Fruit fly (Drosophila melanogaster) whole organism, embryonic: ENCODE measurements around the gene fz.

Source experiments
- CG10267 ChIP-seq: fragments of 200-800 bp; sonication (Bioruptor generic); optimal IDR thresholded peaks from 2 replicates; lab custom pipeline; 2018; ENCODE audit warnings: missing biosample characterization, mild to moderate bottlenecking, missing genetic modification characterization, moderate library complexity
- CG10274 ChIP-seq: fragments of 200-800 bp; sonication (Bioruptor generic); optimal IDR thresholded peaks from 3 replicates; lab custom pipeline; 2017; ENCODE audit warnings: missing biosample characterization, mild to moderate bottlenecking, missing genetic modification characterization
- CG11093 ChIP-seq: fragments of 200-800 bp; sonication (Bioruptor generic); IDR thresholded peaks from 3 replicates; pipeline ENCODE4 v1.3.6; 2022; ENCODE audit warnings: missing biosample characterization, missing genetic modification characterization
- CG13624 ChIP-seq: fragments of 200-800 bp; sonication (Bioruptor generic); optimal IDR thresholded peaks from 2 replicates; lab custom pipeline; 2016; ENCODE audit warnings: missing biosample characterization, missing genetic modification characterization
- CG13775 ChIP-seq: fragments of 200-800 bp; sonication (Bioruptor generic); optimal IDR thresholded peaks from 3 replicates; lab custom pipeline; 2017; ENCODE audit warnings: missing biosample characterization, mild to moderate bottlenecking, missing genetic modification characterization
- CG1792 ChIP-seq: fragments of 200-800 bp; sonication (Bioruptor generic); optimal IDR thresholded peaks from 2 replicates; lab custom pipeline; 2016; ENCODE audit warnings: missing biosample characterization, missing genetic modification characterization
- CG18262 ChIP-seq: fragments of 200-800 bp; optimal IDR thresholded peaks from 3 replicates; lab custom pipeline; 2019; ENCODE audit warnings: missing biosample characterization, mild to moderate bottlenecking, missing genetic modification characterization, moderate library complexity
- CG18476 ChIP-seq: fragments of 200-800 bp; sonication (Bioruptor generic); optimal IDR thresholded peaks from 2 replicates; lab custom pipeline; 2016; ENCODE audit warnings: missing biosample characterization, mild to moderate bottlenecking, missing genetic modification characterization
- CG30403 ChIP-seq: fragments of 200-800 bp; sonication (Bioruptor generic); optimal IDR thresholded peaks from 3 replicates; lab custom pipeline; 2016; ENCODE audit warnings: missing biosample characterization, missing genetic modification characterization
- CG32772 ChIP-seq: fragments of 200-800 bp; sonication (Bioruptor generic); IDR thresholded peaks from 2 replicates; pipeline ENCODE4 v1.3.6; 2022; ENCODE audit warnings: missing biosample characterization, missing genetic modification characterization
- CG3281 ChIP-seq: fragments of 200-800 bp; sonication (Bioruptor generic); optimal IDR thresholded peaks from 3 replicates; lab custom pipeline; 2017; ENCODE audit warnings: missing biosample characterization, mild to moderate bottlenecking, missing genetic modification characterization
- CG33557 ChIP-seq: fragments of 200-800 bp; sonication (Bioruptor generic); optimal IDR thresholded peaks from 2 replicates; lab custom pipeline; 2019; ENCODE audit warnings: missing biosample characterization, mild to moderate bottlenecking, missing genetic modification characterization, moderate library complexity
- CG34376 ChIP-seq: fragments of 200-800 bp; sonication (Bioruptor generic); optimal IDR thresholded peaks from 2 replicates; lab custom pipeline; 2018; ENCODE audit warnings: missing biosample characterization, mild to moderate bottlenecking, missing genetic modification characterization
- CG4707 ChIP-seq: fragments of 200-800 bp; sonication (Bioruptor generic); optimal IDR thresholded peaks from 2 replicates; lab custom pipeline; 2018; ENCODE audit warnings: missing biosample characterization, mild to moderate bottlenecking, missing genetic modification characterization, moderate library complexity
- CG6654 ChIP-seq: fragments of 200-800 bp; sonication (Bioruptor generic); optimal IDR thresholded peaks from 2 replicates; lab custom pipeline; 2017; ENCODE audit warnings: missing biosample characterization, mild to moderate bottlenecking, missing genetic modification characterization
- CG6854 ChIP-seq: fragments of 200-800 bp; sonication (Bioruptor generic); optimal IDR thresholded peaks from 3 replicates; lab custom pipeline; 2017; ENCODE audit warnings: missing biosample characterization, mild to moderate bottlenecking, missing genetic modification characterization
- CG7745 ChIP-seq: fragments of 200-800 bp; sonication (Bioruptor generic); optimal IDR thresholded peaks from 2 replicates; lab custom pipeline; 2018; ENCODE audit warnings: missing biosample characterization, mild to moderate bottlenecking, missing genetic modification characterization, moderate library complexity
- CG8388 ChIP-seq: fragments of 200-800 bp; sonication (Bioruptor generic); optimal IDR thresholded peaks from 2 replicates; lab custom pipeline; 2019; ENCODE audit warnings: missing biosample characterization, mild to moderate bottlenecking, missing genetic modification characterization, moderate library complexity
- CG9876 ChIP-seq: fragments of 200-800 bp; sonication (Bioruptor generic); optimal IDR thresholded peaks from 2 replicates; lab custom pipeline; 2016; ENCODE audit warnings: missing biosample characterization, missing genetic modification characterization
- Dek ChIP-seq: fragments of 200-800 bp; sonication (Bioruptor generic); optimal IDR thresholded peaks from 3 replicates; lab custom pipeline; 2019; ENCODE audit warnings: missing biosample characterization, mild to moderate bottlenecking, missing genetic modification characterization, moderate library complexity
- GATAe ChIP-seq: fragments of 200-800 bp; sonication (Bioruptor generic); conservative IDR thresholded peaks from 2 replicates; pipeline ENCODE4 v1.3.6; 2022; ENCODE audit warnings: missing biosample characterization, missing genetic modification characterization
- Hr39 ChIP-seq: fragments of >200 bp; optimal IDR thresholded peaks from 2 replicates; lab custom pipeline; 2017
- Kr ChIP-seq: fragments of 200-800 bp; sonication (Bioruptor generic); optimal IDR thresholded peaks from 2 replicates; lab custom pipeline; 2017; ENCODE audit warnings: missing biosample characterization, mild to moderate bottlenecking, missing genetic modification characterization
- Lim3 ChIP-seq: fragments of 200-800 bp; sonication (Bioruptor generic); IDR thresholded peaks from 2 replicates; pipeline ENCODE4 v1.3.6; 2022; ENCODE audit warnings: missing biosample characterization, missing genetic modification characterization
- Mes4 ChIP-seq: fragments of 200-800 bp; sonication (Bioruptor generic); optimal IDR thresholded peaks from 2 replicates; lab custom pipeline; 2016; ENCODE audit warnings: missing biosample characterization, missing genetic modification characterization
- Myb ChIP-seq: fragments of 200-800 bp; sonication (Bioruptor generic); optimal IDR thresholded peaks from 2 replicates; lab custom pipeline; 2016; ENCODE audit warnings: missing biosample characterization, missing genetic modification characterization
- PHDP ChIP-seq: fragments of 200-800 bp; sonication (Bioruptor generic); optimal IDR thresholded peaks from 3 replicates; lab custom pipeline; 2018; ENCODE audit warnings: missing biosample characterization, mild to moderate bottlenecking, missing genetic modification characterization, moderate library complexity
- Sry-δ ChIP-seq: fragments of 200-800 bp; sonication (Bioruptor generic); optimal IDR thresholded peaks from 2 replicates; lab custom pipeline; 2016; ENCODE audit warnings: missing biosample characterization, missing genetic modification characterization
- Trl ChIP-seq, 3 experiments: fragments of >200 bp in 2 of 3; fragments of 200-800 bp in 1 of 3; sonication (Bioruptor generic) in 1 of 3; optimal IDR thresholded peaks; 2 replicates in 1 of 3; 3 replicates in 2 of 3; lab custom pipeline; 2016 to 2017; ENCODE audit warnings: missing biosample characterization in 1 of 3, missing genetic modification characterization in 1 of 3
- Xrp1 ChIP-seq: fragments of 200-800 bp; sonication (Bioruptor generic); IDR thresholded peaks from 2 replicates; pipeline ENCODE4 v1.3.6; 2022; ENCODE audit warnings: missing biosample characterization, missing genetic modification characterization
- ap ChIP-seq: fragments of 200-800 bp; sonication (Bioruptor generic); IDR thresholded peaks from 2 replicates; pipeline ENCODE4 v1.3.6; 2022; ENCODE audit warnings: missing biosample characterization, missing genetic modification characterization
- bcd ChIP-seq: fragments of 200-800 bp; sonication (Bioruptor generic); optimal IDR thresholded peaks from 2 replicates; lab custom pipeline; 2017; ENCODE audit warnings: missing biosample characterization, mild to moderate bottlenecking, missing genetic modification characterization
- br ChIP-seq: fragments of >200 bp; optimal IDR thresholded peaks from 2 replicates; lab custom pipeline; 2017
- caup ChIP-seq: fragments of 200-800 bp; sonication (Bioruptor generic); optimal IDR thresholded peaks from 3 replicates; lab custom pipeline; 2017; ENCODE audit warnings: missing biosample characterization, mild to moderate bottlenecking, missing genetic modification characterization, moderate library complexity; ENCODE audit not compliant: severe bottlenecking
- croc ChIP-seq: fragments of 200-800 bp; sonication (Bioruptor generic); conservative IDR thresholded peaks from 3 replicates; pipeline ENCODE4 v1.3.6; 2022; ENCODE audit warnings: missing biosample characterization, missing genetic modification characterization
- da ChIP-seq: fragments of 200-800 bp; sonication (Bioruptor generic); optimal IDR thresholded peaks from 2 replicates; lab custom pipeline; 2016; ENCODE audit warnings: missing biosample characterization, missing genetic modification characterization
- dmrt11E ChIP-seq: fragments of 200-800 bp; sonication (Bioruptor generic); optimal IDR thresholded peaks from 3 replicates; lab custom pipeline; 2018; ENCODE audit warnings: missing biosample characterization, mild to moderate bottlenecking, missing genetic modification characterization, moderate library complexity
- gcm2 ChIP-seq: fragments of 200-800 bp; sonication (Bioruptor generic); optimal IDR thresholded peaks from 2 replicates; lab custom pipeline; 2016; ENCODE audit warnings: missing biosample characterization, missing genetic modification characterization
- gsb ChIP-seq: fragments of 200-800 bp; sonication (Bioruptor generic); IDR thresholded peaks from 2 replicates; pipeline ENCODE4 v1.3.6; 2022; ENCODE audit warnings: missing biosample characterization, missing genetic modification characterization
- gsb-n ChIP-seq: fragments of 200-800 bp; sonication (Bioruptor generic); optimal IDR thresholded peaks from 3 replicates; lab custom pipeline; 2018; ENCODE audit warnings: missing biosample characterization, mild to moderate bottlenecking, missing genetic modification characterization
- pan ChIP-seq, 4 experiments: fragments of >200 bp in 3 of 4; fragments of 200-800 bp in 1 of 4; sonication (Bioruptor generic) in 1 of 4; optimal IDR thresholded peaks in 3 of 4; IDR thresholded peaks in 1 of 4; 2 replicates each; pipeline versions ENCODE4 v1.3.6 to Lab custom; 2017 to 2022; ENCODE audit warnings: missing biosample characterization in 2 of 4, missing genetic modification characterization in 2 of 4, mixed read lengths in 1 of 4
- pfk ChIP-seq: fragments of 200-800 bp; sonication (Bioruptor generic); optimal IDR thresholded peaks from 2 replicates; lab custom pipeline; 2018; ENCODE audit warnings: missing biosample characterization, mild to moderate bottlenecking, missing genetic modification characterization, moderate library complexity
- pho ChIP-seq: fragments of 200-800 bp; sonication (Bioruptor generic); optimal IDR thresholded peaks from 2 replicates; lab custom pipeline; 2016; ENCODE audit warnings: missing biosample characterization, missing genetic modification characterization
- prd ChIP-seq, 3 experiments: fragments of >200 bp in 2 of 3; fragments of 200-800 bp in 1 of 3; sonication (Bioruptor generic) in 1 of 3; optimal IDR thresholded peaks in 2 of 3; IDR thresholded peaks in 1 of 3; 2 replicates in 2 of 3; 3 replicates in 1 of 3; pipeline versions ENCODE4 v1.3.6 to Lab custom; 2017 to 2022; ENCODE audit warnings: missing biosample characterization in 1 of 3, missing genetic modification characterization in 1 of 3
- row ChIP-seq: fragments of 200-800 bp; sonication (Bioruptor generic); IDR thresholded peaks from 3 replicates; pipeline ENCODE4 v1.3.6; 2022; ENCODE audit warnings: missing biosample characterization, missing genetic modification characterization
- seq ChIP-seq: fragments of 200-800 bp; sonication (Bioruptor generic); IDR thresholded peaks from 2 replicates; pipeline ENCODE4 v1.3.6; 2022; ENCODE audit warnings: missing biosample characterization, missing genetic modification characterization
- sima ChIP-seq: fragments of 200-800 bp; sonication (Bioruptor generic); optimal IDR thresholded peaks from 2 replicates; lab custom pipeline; 2016; ENCODE audit warnings: missing biosample characterization, missing genetic modification characterization
- so ChIP-seq: fragments of 200-800 bp; sonication (Bioruptor generic); IDR thresholded peaks from 3 replicates; pipeline ENCODE4 v1.3.6; 2022; ENCODE audit warnings: missing biosample characterization, missing genetic modification characterization
- tna ChIP-seq: fragments of 200-800 bp; sonication (Bioruptor generic); IDR thresholded peaks from 2 replicates; pipeline ENCODE4 v1.3.6; 2022; ENCODE audit warnings: missing biosample characterization, missing genetic modification characterization; ENCODE audit not compliant: partially characterized antibody
- unpg ChIP-seq: fragments of 200-800 bp; sonication (Bioruptor generic); optimal IDR thresholded peaks from 3 replicates; lab custom pipeline; 2018; ENCODE audit warnings: missing biosample characterization, mild to moderate bottlenecking, missing genetic modification characterization, moderate library complexity
- wdn ChIP-seq: fragments of 200-800 bp; sonication (Bioruptor generic); IDR thresholded peaks from 2 replicates; pipeline ENCODE4 v1.3.6; 2022; ENCODE audit warnings: missing biosample characterization, missing genetic modification characterization

fz gene

dm6 chr3L:14410892-14411291 is 136.7 kb downstream of the fz start (continued):
- TF ChIP-seq Lim3 (GFP tag; lab: Robert Waterston, UW) = no peak
- peak; percentile 36; the same call in 1 of the 3 replicates for TF ChIP-seq so (GFP tag; lab: Robert Waterston, UW)
- peak; percentile 74 for TF ChIP-seq Xrp1
- TF ChIP-seq wdn = no peak
- TF ChIP-seq Sry-δ (GFP tag; lab: Kevin White, UChicago) = no peak
- TF ChIP-seq seq (GFP tag; lab: Robert Waterston, UW) = peak; percentile 29; the same call in 1 of the 2 replicates
- TF ChIP-seq CG11093 = no peak
- peak; percentile 69 for TF ChIP-seq gsb-n
- no peak for TF ChIP-seq pan (optimal IDR thresholded peaks at IDR 0.05; lab: Kevin White, UChicago)
- TF ChIP-seq pan (GFP tag; optimal IDR thresholded peaks at IDR 0.05 in 1 of 2, IDR thresholded peaks at IDR 0.05 in 1 of 2) = peak in 1 of 2 experiments; percentile 64
- peak; percentile 26 for TF ChIP-seq CG7745
- no peak for TF ChIP-seq CG13775 (GFP tag; lab: Kevin White, UChicago)
- TF ChIP-seq CG3281 (GFP tag; lab: Kevin White, UChicago) = no peak
- TF ChIP-seq gcm2 (GFP tag; lab: Kevin White, UChicago) = no peak
- TF ChIP-seq PHDP (tag; lab: Kevin White, UChicago) = peak; percentile 53
- no peak for TF ChIP-seq pho (GFP tag; lab: Kevin White, UChicago)
- TF ChIP-seq CG34376 = no peak
- no peak for TF ChIP-seq CG33557 (GFP tag; lab: Kevin White, UChicago)
- TF ChIP-seq bcd (GFP tag; lab: Kevin White, UChicago) = peak; percentile 18
- TF ChIP-seq dmrt11E (tag; lab: Kevin White, UChicago) = peak; percentile 71
- no peak for TF ChIP-seq br (lab: Kevin White, UChicago)
- TF ChIP-seq Myb (GFP tag; lab: Kevin White, UChicago) = no peak
- no peak for TF ChIP-seq Hr39
- TF ChIP-seq CG30403 = no peak
- no peak for TF ChIP-seq CG10267
- TF ChIP-seq pfk (GFP tag; lab: Kevin White, UChicago) = no peak
- no peak for TF ChIP-seq tna (GFP tag; lab: Robert Waterston, UW)
- no peak for TF ChIP-seq da (GFP tag; lab: Kevin White, UChicago)
- TF ChIP-seq CG1792 (GFP tag; lab: Kevin White, UChicago) = no peak
- TF ChIP-seq CG18476 (GFP tag; lab: Kevin White, UChicago) = no peak
- no peak for TF ChIP-seq CG9876 (GFP tag; lab: Kevin White, UChicago)
- TF ChIP-seq gsb (GFP tag; lab: Robert Waterston, UW) = no peak
- no peak for TF ChIP-seq CG4707 (GFP tag; lab: Kevin White, UChicago)
- no peak for TF ChIP-seq sima (GFP tag; lab: Kevin White, UChicago)
- no peak for TF ChIP-seq CG6854
- no peak for TF ChIP-seq Dek
- no peak for TF ChIP-seq ap (GFP tag; lab: Robert Waterston, UW)
- TF ChIP-seq CG6654 (GFP tag; lab: Kevin White, UChicago) = no peak
- TF ChIP-seq Trl (optimal IDR thresholded peaks at IDR 0.05; lab: Kevin White, UChicago) = no peak
- no peak for TF ChIP-seq Trl (GFP tag; optimal IDR thresholded peaks at IDR 0.05; lab: Kevin White, UChicago)
- no peak for TF ChIP-seq CG13624 (GFP tag; lab: Kevin White, UChicago)
- no peak for TF ChIP-seq croc (GFP tag; lab: Robert Waterston, UW)
- no peak for TF ChIP-seq caup (GFP tag; lab: Kevin White, UChicago)
- TF ChIP-seq row (GFP tag; lab: Robert Waterston, UW) = peak; percentile 85
- TF ChIP-seq CG10274 (GFP tag; lab: Kevin White, UChicago) = no peak
- no peak for TF ChIP-seq CG32772 (GFP tag; lab: Robert Waterston, UW)
- TF ChIP-seq unpg = peak; percentile 60
- TF ChIP-seq Kr (GFP tag; lab: Kevin White, UChicago) = no peak
- TF ChIP-seq GATAe (GFP tag; lab: Robert Waterston, UW) = no peak
- peak; percentile 54 for TF ChIP-seq CG8388 (GFP tag; lab: Kevin White, UChicago)
- TF ChIP-seq CG18262 (tag; lab: Kevin White, UChicago) = peak; percentile 47
- no peak for TF ChIP-seq prd (optimal IDR thresholded peaks at IDR 0.05; lab: Kevin White, UChicago)
- TF ChIP-seq prd (GFP tag; IDR thresholded peaks at IDR 0.05; lab: Robert Waterston, UW) = peak; percentile 49; the same call in 2 of the 3 replicates
- TF ChIP-seq Mes4 (GFP tag; lab: Kevin White, UChicago) = no peak
